Fruit fly (Drosophila melanogaster) whole organism, wandering third instar larva: Measurements from ENCODE around the gene chp.

Experiments used
- Abd-B ChIP-seq: fragments of >200 bp; optimal IDR thresholded peaks from 2 replicates; lab custom pipeline; 2017; ENCODE audit warnings: missing biosample characterization, missing genetic modification characterization
- Dfd ChIP-seq: fragments of >200 bp; optimal IDR thresholded peaks from 2 replicates; lab custom pipeline; 2017; ENCODE audit warnings: missing biosample characterization, missing genetic modification characterization
- Dif ChIP-seq: fragments of 200-275, 200-300 bp; sonication (Bioruptor generic); optimal IDR thresholded peaks from 2 replicates; lab custom pipeline; 2018; ENCODE audit warnings: missing biosample characterization, missing genetic modification characterization; ENCODE audit not compliant: partially characterized antibody
- GATAd ChIP-seq: sonication (Bioruptor generic); optimal IDR thresholded peaks from 2 replicates; lab custom pipeline; 2016; ENCODE audit warnings: missing biosample characterization, missing genetic modification characterization
- Hr78 ChIP-seq: fragments of >200 bp; optimal IDR thresholded peaks from 2 replicates; lab custom pipeline; 2017; ENCODE audit warnings: missing biosample characterization, missing genetic modification characterization
- Rel ChIP-seq, 2 experiments: fragments of 200-800 bp; sonication (Bioruptor generic) in 1 of 2; optimal IDR thresholded peaks; 2 replicates in 1 of 2; 3 replicates in 1 of 2; lab custom pipeline; 2016 to 2019; ENCODE audit warnings: mild to moderate bottlenecking in 2 of 2, missing biosample characterization in 2 of 2, missing genetic modification characterization in 2 of 2, moderate library complexity in 1 of 2
- Sp1 ChIP-seq: fragments of 200-800 bp; sonication (Bioruptor generic); optimal IDR thresholded peaks from 3 replicates; lab custom pipeline; 2019; ENCODE audit warnings: missing biosample characterization, mild to moderate bottlenecking, missing genetic modification characterization, moderate library complexity
- brk ChIP-seq: fragments of 200-800 bp; sonication (Bioruptor generic); optimal IDR thresholded peaks from 2 replicates; lab custom pipeline; 2016; ENCODE audit warnings: missing biosample characterization, mild to moderate bottlenecking, missing genetic modification characterization
- ey ChIP-seq: fragments of 200-800 bp; sonication (Bioruptor generic); optimal IDR thresholded peaks from 2 replicates; lab custom pipeline; 2016; ENCODE audit warnings: missing biosample characterization, missing genetic modification characterization
- fru ChIP-seq: fragments of 200-800 bp; sonication (Bioruptor generic); optimal IDR thresholded peaks from 3 replicates; lab custom pipeline; 2016; ENCODE audit warnings: missing biosample characterization, mild to moderate bottlenecking, missing genetic modification characterization
- h ChIP-seq: fragments of 200-800 bp; sonication (Bioruptor generic); optimal IDR thresholded peaks from 3 replicates; lab custom pipeline; 2016; ENCODE audit warnings: missing biosample characterization, mild to moderate bottlenecking, missing genetic modification characterization
- jim ChIP-seq: fragments of 175-275, 200-325 bp; sonication (Bioruptor generic); optimal IDR thresholded peaks from 2 replicates; lab custom pipeline; 2016; ENCODE audit warnings: missing biosample characterization, mild to moderate bottlenecking, missing genetic modification characterization
- psq ChIP-seq: fragments of 200-800 bp; sonication (Bioruptor generic); optimal IDR thresholded peaks from 3 replicates; lab custom pipeline; 2017; ENCODE audit warnings: missing biosample characterization, mild to moderate bottlenecking, missing genetic modification characterization, moderate library complexity
- sage ChIP-seq: fragments of 200-800 bp; sonication (Bioruptor generic); optimal IDR thresholded peaks from 2 replicates; lab custom pipeline; 2016; ENCODE audit warnings: missing biosample characterization, mild to moderate bottlenecking, missing genetic modification characterization

- TF ChIP-seq ey (no peak), Hr78 (GFP tag; lab: Kevin White, UChicago) (no peak), Dfd (GFP tag; lab: Kevin White, UChicago) (no peak), sage (GFP tag; lab: Kevin White, UChicago) (no peak), Sp1 (no peak), psq (GFP tag; lab: Kevin White, UChicago) (no peak), brk (GFP tag; lab: Kevin White, UChicago) (no peak), GATAd (no peak), fru (GFP tag; lab: Kevin White, UChicago) (no peak), Abd-B (no peak), h (GFP tag; lab: Kevin White, UChicago) (no peak), jim (GFP tag; lab: Kevin White, UChicago) (no peak), Rel (GFP tag; optimal IDR thresholded peaks at IDR 0.05; lab: Kevin White, UChicago) (no peak), Rel (tag; optimal IDR thresholded peaks at IDR 0.05; lab: Kevin White, UChicago) (no peak), Dif (GFP tag; lab: Kevin White, UChicago) (no peak)
Measured at dm6 chr3R:31222890-31223569, 12.5 kb upstream of the chp start.
